In genomic region chrV:20752609-20753102, ce11 we compare ENCODE assay signal across 4 worm cellular contexts.
TF ChIP-seq lines count a peak whose summit lies in the region.

Gene pha-4 (plus strand): TSS chrV:20753052.

TF ChIP-seq in whole organism, L1 larva, 84 proteins besides CTCF, POLR2A, EP300 and RAD21 (continued from another document):
- no peak for TF ChIP-seq pag-3 (tag; optimal IDR thresholded peaks at IDR 0.05; lab: Kevin White, UChicago; ENCODE audit: borderline replicate concordance, insufficient read depth)
- no peak for TF ChIP-seq sptf-1 (tag; optimal IDR thresholded peaks at IDR 0.05; lab: Kevin White, UChicago)
- TF ChIP-seq lin-14 (GFP tag; optimal IDR thresholded peaks at IDR 0.05; lab: Kevin White, UChicago): peak; percentile 4
- no peak for TF ChIP-seq zip-4 (GFP tag; optimal IDR thresholded peaks at IDR 0.05; lab: Kevin White, UChicago)

TF ChIP-seq in whole organism, L3 larva, 47 proteins besides CTCF, POLR2A, EP300 and RAD21 (continued from another document):
- TF ChIP-seq nhr-43 (tag; optimal IDR thresholded peaks at IDR 0.05; lab: Kevin White, UChicago; ENCODE audit: poor library complexity, severe bottlenecking) (no peak), ceh-16 (tag; optimal IDR thresholded peaks at IDR 0.05; lab: Kevin White, UChicago) (no peak), nhr-237 (tag; optimal IDR thresholded peaks at IDR 0.05; lab: Kevin White, UChicago) (no peak), jun-1 (tag; optimal IDR thresholded peaks at IDR 0.05; lab: Kevin White, UChicago) (no peak), elt-2 (tag; optimal IDR thresholded peaks at IDR 0.05; lab: Kevin White, UChicago) (peak; percentile 86)

TF ChIP-seq in whole organism, L4 larva, 104 proteins besides CTCF, POLR2A, EP300 and RAD21 (continued from another document):
- TF ChIP-seq dmd-6 (GFP tag; IDR thresholded peaks at IDR 0.05; lab: Robert Waterston, UW) (peak; percentile 64; the same call in 1 of the 2 replicates), nhr-111 (GFP tag; optimal IDR thresholded peaks at IDR 0.05; lab: Kevin White, UChicago) (no peak), ceh-28 (tag; optimal IDR thresholded peaks at IDR 0.05; lab: Kevin White, UChicago) (no peak), mep-1 (tag; optimal IDR thresholded peaks at IDR 0.05; lab: Kevin White, UChicago) (peak; percentile 52), hif-1 (tag; optimal IDR thresholded peaks at IDR 0.05; lab: Kevin White, UChicago) (peak in 1 of 2 experiments; percentile 8), attf-4 (tag; optimal IDR thresholded peaks at IDR 0.05; lab: Kevin White, UChicago) (no peak), snpc-1.2 (GFP tag; IDR thresholded peaks at IDR 0.05; lab: Robert Waterston, UW) (0 out of 2 replicates have a peak, but pooled peaks have one; percentile 28), hlh-11 (tag; optimal IDR thresholded peaks at IDR 0.05; lab: Kevin White, UChicago) (peak; percentile 88), pha-4 (GFP tag; IDR thresholded peaks at IDR 0.05; lab: Robert Waterston, UW) (no peak), pha-4 (tag; optimal IDR thresholded peaks at IDR 0.05; lab: Kevin White, UChicago) (peak; percentile 95), T26A8.4 (GFP tag; IDR thresholded peaks at IDR 0.05; lab: Robert Waterston, UW) (peak; percentile 11; the same call in 1 of the 2 replicates), Y48G9A.11 (GFP tag; IDR thresholded peaks at IDR 0.05; lab: Robert Waterston, UW) (no peak), zfp-2 (tag; optimal IDR thresholded peaks at IDR 0.05; lab: Kevin White, UChicago) (no peak), cey-2 (tag; optimal IDR thresholded peaks at IDR 0.05; lab: Kevin White, UChicago; ENCODE audit: borderline replicate concordance, insufficient read depth) (no peak), egl-43 (GFP tag; IDR thresholded peaks at IDR 0.05; lab: Robert Waterston, UW) (no peak), nhr-237 (tag; optimal IDR thresholded peaks at IDR 0.05; lab: Kevin White, UChicago) (no peak), nhr-41 (GFP tag; IDR thresholded peaks at IDR 0.05; lab: Robert Waterston, UW) (no peak), php-3 (GFP tag; IDR thresholded peaks at IDR 0.05; lab: Robert Waterston, UW) (peak; percentile 68), nhr-48 (tag; optimal IDR thresholded peaks at IDR 0.05; lab: Kevin White, UChicago) (peak; percentile 40), rbr-2 (tag; optimal IDR thresholded peaks at IDR 0.05; lab: Kevin White, UChicago) (no peak), hlh-30 (tag; optimal IDR thresholded peaks at IDR 0.05; lab: Kevin White, UChicago; ENCODE audit: insufficient read depth) (peak; percentile 54), nhr-77 (tag; optimal IDR thresholded peaks at IDR 0.05; lab: Kevin White, UChicago) (peak; percentile 20), nhr-10 (tag; optimal IDR thresholded peaks at IDR 0.05; lab: Kevin White, UChicago) (no peak), unc-62 (GFP tag; optimal IDR thresholded peaks at IDR 0.05 in 1 of 2; lab: Kevin White, UChicago) (no peak), unc-62 (tag; optimal IDR thresholded peaks at IDR 0.05; lab: Kevin White, UChicago) (no peak), ZK337.2 (GFP tag; IDR thresholded peaks at IDR 0.05; lab: Robert Waterston, UW) (no peak), aha-1 (tag; lab: Kevin White, UChicago) (peak; percentile 23), mxl-3 (GFP tag; optimal IDR thresholded peaks at IDR 0.05; lab: Kevin White, UChicago) (peak; percentile 76), nhr-28 (tag; optimal IDR thresholded peaks at IDR 0.05; lab: Kevin White, UChicago) (peak; percentile 31), ZK546.5 (tag; optimal IDR thresholded peaks at IDR 0.05; lab: Kevin White, UChicago) (no peak), dve-1 (tag; optimal IDR thresholded peaks at IDR 0.05; lab: Kevin White, UChicago; ENCODE audit: insufficient read depth) (peak; percentile 79), pqm-1 (tag; optimal IDR thresholded peaks at IDR 0.05; lab: Kevin White, UChicago) (peak; percentile 59), daf-16 (GFP tag; optimal IDR thresholded peaks at IDR 0.05; lab: Kevin White, UChicago) (no peak), daf-16 (tag; optimal IDR thresholded peaks at IDR 0.05; lab: Kevin White, UChicago) (peak; percentile 45), lsy-2 (tag; optimal IDR thresholded peaks at IDR 0.05; lab: Kevin White, UChicago) (no peak), Y5F2A.4 (GFP tag; optimal IDR thresholded peaks at IDR 0.05; lab: Kevin White, UChicago) (no peak), vab-7 (GFP tag; IDR thresholded peaks at IDR 0.05; lab: Robert Waterston, UW) (no peak), nhr-102 (tag; optimal IDR thresholded peaks at IDR 0.05; lab: Kevin White, UChicago) (peak; percentile 32)
TF ChIP-seq in whole organism, L4 larva: peak in this region for 21.

TF ChIP-seq in whole organism, late embryonic, 69 proteins besides CTCF, POLR2A, EP300 and RAD21 (continued from another document):
- TF ChIP-seq zip-5 (tag; optimal IDR thresholded peaks at IDR 0.05; lab: Kevin White, UChicago): no peak
- TF ChIP-seq ceh-18 (tag; optimal IDR thresholded peaks at IDR 0.05; lab: Kevin White, UChicago): peak; percentile 9
- TF ChIP-seq ceh-14 (tag; optimal IDR thresholded peaks at IDR 0.05; lab: Kevin White, UChicago): no peak
